Worm (Caenorhabditis elegans): ENCODE results near the gene C16C8.11.
"Not testable (repeated sequence)": the region's sequence is repeated elsewhere in the genome, so short reads cannot be mapped to it uniquely, and the experiment has no call there.

C16C8.11 gene

DNA sequence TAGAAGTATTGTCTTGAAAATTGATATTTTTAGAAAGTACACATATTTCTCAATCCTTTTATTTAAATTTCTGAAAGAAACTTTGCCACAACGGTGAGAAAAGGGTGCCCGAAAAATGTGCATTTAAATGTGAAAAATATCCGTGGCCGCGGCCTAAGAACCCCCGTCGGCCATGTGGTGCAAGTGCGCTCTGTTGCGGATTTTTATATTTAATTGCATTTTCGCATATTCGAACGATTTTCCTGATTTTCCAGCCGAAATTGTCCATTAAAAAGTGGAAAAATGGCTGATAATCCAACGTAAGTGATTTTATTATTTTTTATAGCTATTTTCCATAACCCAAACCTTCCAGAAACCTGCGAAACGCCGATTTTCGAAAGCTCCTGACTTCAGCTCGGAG lies 28.7 kb downstream of the C16C8.11 start, which contains the start of gene smu-2 (continued):
- peak; percentile 56 for TF ChIP-seq C16A3.4 (tag; optimal IDR thresholded peaks at IDR 0.05)
- TF ChIP-seq hpl-2 (GFP tag; optimal IDR thresholded peaks at IDR 0.05), result no peak
- no peak for TF ChIP-seq jun-1 (tag; optimal IDR thresholded peaks at IDR 0.05)
- TF ChIP-seq blmp-1 (tag; optimal IDR thresholded peaks at IDR 0.05), result no peak
- peak; percentile 62 for TF ChIP-seq pax-3 (tag; optimal IDR thresholded peaks at IDR 0.05)
- no peak for TF ChIP-seq nhr-76 (tag; optimal IDR thresholded peaks at IDR 0.05)
- TF ChIP-seq ceh-82 (tag; optimal IDR thresholded peaks at IDR 0.05), result peak; percentile 24 to 81 (median 55)
- peak; percentile 97 for TF ChIP-seq rnt-1 (tag; optimal IDR thresholded peaks at IDR 0.05)
- no peak for TF ChIP-seq alr-1 (tag; optimal IDR thresholded peaks at IDR 0.05; ENCODE audit: borderline replicate concordance)
- TF ChIP-seq zag-1 (tag; optimal IDR thresholded peaks at IDR 0.05), result no peak
- TF ChIP-seq sptf-1 (tag; optimal IDR thresholded peaks at IDR 0.05), result no peak
- no peak for TF ChIP-seq elt-3 (tag; optimal IDR thresholded peaks at IDR 0.05)
- TF ChIP-seq fkh-4 (tag; optimal IDR thresholded peaks at IDR 0.05; ENCODE audit: borderline replicate concordance), result peak; percentile 82
- peak; percentile 62 for TF ChIP-seq xbp-1 (tag; optimal IDR thresholded peaks at IDR 0.05)
- peak; percentile 71 to 73 for TF ChIP-seq efl-1 (optimal IDR thresholded peaks at IDR 0.05)
- peak; percentile 71 to 96 for TF ChIP-seq efl-1 (GFP tag; optimal IDR thresholded peaks at IDR 0.05 in 1 of 2)
- peak in 1 of 2 experiments; percentile 77 for TF ChIP-seq ztf-11 (tag; optimal IDR thresholded peaks at IDR 0.05)
- peak; percentile 69 to 75 for TF ChIP-seq lsy-2 (tag; optimal IDR thresholded peaks at IDR 0.05)
- TF ChIP-seq swsn-7 (tag; optimal IDR thresholded peaks at IDR 0.05), result no peak
- TF ChIP-seq ama-1 (optimal IDR thresholded peaks at IDR 0.05), result no peak
- peak; percentile 28 for TF ChIP-seq lin-13 (GFP tag; optimal IDR thresholded peaks at IDR 0.05)
- TF ChIP-seq lin-14 (GFP tag; optimal IDR thresholded peaks at IDR 0.05), result no peak
- no peak for TF ChIP-seq ztf-4 (tag; optimal IDR thresholded peaks at IDR 0.05)
- peak; percentile 51 to 70 for TF ChIP-seq lin-35 (GFP tag; optimal IDR thresholded peaks at IDR 0.05)
- TF ChIP-seq snpc-4 (tag; optimal IDR thresholded peaks at IDR 0.05), result peak; percentile 41
- TF ChIP-seq dsc-1 (tag; optimal IDR thresholded peaks at IDR 0.05), result no peak
- no peak for TF ChIP-seq nhr-28 (tag; optimal IDR thresholded peaks at IDR 0.05)
- TF ChIP-seq mep-1 (tag; optimal IDR thresholded peaks at IDR 0.05), result peak; percentile 68
- TF ChIP-seq ceh-63 (GFP tag; optimal IDR thresholded peaks at IDR 0.05), result no peak
- TF ChIP-seq tlp-1 (tag; optimal IDR thresholded peaks at IDR 0.05), result no peak
- TF ChIP-seq ceh-88 (GFP tag; IDR thresholded peaks at IDR 0.05), result no peak
- no peak for TF ChIP-seq C34B4.2 (tag; optimal IDR thresholded peaks at IDR 0.05)
- TF ChIP-seq fos-1 (tag; optimal IDR thresholded peaks at IDR 0.05), result no peak
- no peak for TF ChIP-seq ceh-8 (GFP tag; optimal IDR thresholded peaks at IDR 0.05)
- peak; percentile 49 for TF ChIP-seq unc-86 (tag; optimal IDR thresholded peaks at IDR 0.05)
- peak; percentile 1 for TF ChIP-seq lin-39 (tag; optimal IDR thresholded peaks at IDR 0.05)
- TF ChIP-seq nhr-11 (tag; optimal IDR thresholded peaks at IDR 0.05), result no peak
- TF ChIP-seq unc-30 (tag; optimal IDR thresholded peaks at IDR 0.05), result no peak
- peak; percentile 48 for TF ChIP-seq elt-2 (tag; optimal IDR thresholded peaks at IDR 0.05)
- no peak for TF ChIP-seq snu-23 (GFP tag; optimal IDR thresholded peaks at IDR 0.05)
- TF ChIP-seq efl-3 (GFP tag; optimal IDR thresholded peaks at IDR 0.05), result no peak
- TF ChIP-seq mdl-1 (tag; optimal IDR thresholded peaks at IDR 0.05), result no peak
- peak; percentile 25 for TF ChIP-seq egl-13 (tag; optimal IDR thresholded peaks at IDR 0.05)

- not testable (repeated sequence) for TF ChIP-seq jun-1, nhr-76, skn-1 (tag; optimal IDR thresholded peaks at IDR 0.05)
These were observed 37.3 kb downstream of the C16C8.11 start, which contains the start of gene fbxb-112 for ce11 chrII:3490797-3491196. Gene fbxb-112 (plus strand): TSS chrII:3491097.

Measured in whole organism, L1 larva.